Fruit fly (Drosophila melanogaster) whole organism, embryonic: ENCODE results near the gene nonC.

Experiments
- B-H1 ChIP-seq: fragments of 200-800 bp; sonication (Bioruptor generic); IDR thresholded peaks from 3 replicates; pipeline ENCODE4 v1.3.6; 2022; ENCODE audit warnings: missing biosample characterization, missing genetic modification characterization
- Blimp-1 ChIP-seq: fragments of 200-800 bp; sonication (Bioruptor generic); optimal IDR thresholded peaks from 3 replicates; lab custom pipeline; 2018; ENCODE audit warnings: missing biosample characterization, missing genetic modification characterization, mild to moderate bottlenecking, moderate library complexity, missing genetic modification reagents
- CG10147 ChIP-seq: fragments of 200-800 bp; sonication (Bioruptor generic); optimal IDR thresholded peaks from 2 replicates; lab custom pipeline; 2019; ENCODE audit warnings: missing biosample characterization, mild to moderate bottlenecking, missing genetic modification characterization, moderate library complexity
- CG12155 ChIP-seq: fragments of 200-800 bp; sonication (Bioruptor generic); optimal IDR thresholded peaks from 3 replicates; lab custom pipeline; 2016; ENCODE audit warnings: missing biosample characterization, missing genetic modification characterization
- CG12219 ChIP-seq: fragments of 200-800 bp; sonication (Bioruptor generic); optimal IDR thresholded peaks from 3 replicates; lab custom pipeline; 2018; ENCODE audit warnings: missing biosample characterization, mild to moderate bottlenecking, missing genetic modification characterization
- CG12236 ChIP-seq: fragments of 200-800 bp; sonication (Bioruptor generic); optimal IDR thresholded peaks from 2 replicates; lab custom pipeline; 2016; ENCODE audit warnings: missing biosample characterization, missing genetic modification characterization
- CG16815 ChIP-seq: fragments of 200-800 bp; sonication (Bioruptor generic); optimal IDR thresholded peaks from 3 replicates; lab custom pipeline; 2017; ENCODE audit warnings: missing biosample characterization, mild to moderate bottlenecking, missing genetic modification characterization
- CG17359 ChIP-seq: fragments of 200-800 bp; sonication (Bioruptor generic); optimal IDR thresholded peaks from 3 replicates; lab custom pipeline; 2018; ENCODE audit warnings: missing biosample characterization, mild to moderate bottlenecking, missing genetic modification characterization, moderate library complexity
- CG17361 ChIP-seq: fragments of 200-800 bp; sonication (Bioruptor generic); IDR thresholded peaks from 3 replicates; pipeline ENCODE4 v1.3.6; 2022; ENCODE audit warnings: missing biosample characterization, missing genetic modification characterization
- CG18619 ChIP-seq: fragments of 200-800 bp; sonication (Bioruptor generic); optimal IDR thresholded peaks from 3 replicates; lab custom pipeline; 2017; ENCODE audit warnings: missing biosample characterization, mild to moderate bottlenecking, missing genetic modification characterization
- CG3065 ChIP-seq: fragments of 200-800 bp; sonication (Bioruptor generic); optimal IDR thresholded peaks from 2 replicates; lab custom pipeline; 2016; ENCODE audit warnings: missing biosample characterization, missing genetic modification characterization
- CG3847 ChIP-seq: fragments of 200-800 bp; sonication (Bioruptor generic); IDR thresholded peaks from 2 replicates; pipeline ENCODE4 v1.3.6; 2022; ENCODE audit warnings: missing biosample characterization, missing genetic modification characterization
- CG4707 ChIP-seq: fragments of 200-800 bp; sonication (Bioruptor generic); optimal IDR thresholded peaks from 2 replicates; lab custom pipeline; 2018; ENCODE audit warnings: missing biosample characterization, mild to moderate bottlenecking, missing genetic modification characterization, moderate library complexity
- CG7357 ChIP-seq: fragments of 200-800 bp; sonication (Bioruptor generic); IDR thresholded peaks from 3 replicates; pipeline ENCODE4 v1.3.6; 2022; ENCODE audit warnings: missing biosample characterization, missing genetic modification characterization
- CG7963 ChIP-seq: fragments of 200-800 bp; sonication (Bioruptor generic); IDR thresholded peaks from 3 replicates; pipeline ENCODE4 v1.3.6; 2022; ENCODE audit warnings: missing biosample characterization, missing genetic modification characterization; ENCODE audit not compliant: partially characterized antibody
- CG9876 ChIP-seq: fragments of 200-800 bp; sonication (Bioruptor generic); optimal IDR thresholded peaks from 2 replicates; lab custom pipeline; 2016; ENCODE audit warnings: missing biosample characterization, missing genetic modification characterization
- CkIIα-i1 ChIP-seq: fragments of 200-800 bp; sonication (Bioruptor generic); IDR thresholded peaks from 2 replicates; pipeline ENCODE4 v1.3.6; 2022; ENCODE audit warnings: missing biosample characterization, missing genetic modification characterization
- Dad ChIP-seq: fragments of 200-800 bp; sonication (Bioruptor generic); optimal IDR thresholded peaks from 3 replicates; lab custom pipeline; 2016; ENCODE audit warnings: missing biosample characterization, missing genetic modification characterization
- Elba2 ChIP-seq: fragments of 200-800 bp; sonication (Bioruptor generic); optimal IDR thresholded peaks from 3 replicates; lab custom pipeline; 2016; ENCODE audit warnings: missing biosample characterization, missing genetic modification characterization
- HHEX ChIP-seq: fragments of 200-800 bp; sonication (Bioruptor generic); optimal IDR thresholded peaks from 3 replicates; lab custom pipeline; 2017; ENCODE audit warnings: missing biosample characterization, mild to moderate bottlenecking, missing genetic modification characterization, missing genetic modification reagents
- HLH4C ChIP-seq: fragments of 200-800 bp; sonication (Bioruptor generic); IDR thresholded peaks from 3 replicates; pipeline ENCODE4 v1.3.6; 2022; ENCODE audit warnings: missing biosample characterization, missing genetic modification characterization; ENCODE audit not compliant: partially characterized antibody
- HmgD ChIP-seq: fragments of 200-800 bp; sonication (Bioruptor generic); optimal IDR thresholded peaks from 3 replicates; lab custom pipeline; 2016; ENCODE audit warnings: missing biosample characterization, missing genetic modification characterization
- Kr ChIP-seq: fragments of 200-800 bp; sonication (Bioruptor generic); optimal IDR thresholded peaks from 2 replicates; lab custom pipeline; 2017; ENCODE audit warnings: missing biosample characterization, mild to moderate bottlenecking, missing genetic modification characterization
- NfI ChIP-seq: fragments of 200-800 bp; sonication (Bioruptor generic); optimal IDR thresholded peaks from 3 replicates; lab custom pipeline; 2018; ENCODE audit warnings: missing biosample characterization, mild to moderate bottlenecking, missing genetic modification characterization, moderate library complexity
- Ravus ChIP-seq: fragments of 200-800 bp; sonication (Bioruptor generic); IDR thresholded peaks from 2 replicates; pipeline ENCODE4 v1.3.6; 2022; ENCODE audit warnings: missing biosample characterization, missing genetic modification characterization
- Sry-β ChIP-seq: fragments of 200-800 bp; sonication (Bioruptor generic); optimal IDR thresholded peaks from 2 replicates; lab custom pipeline; 2018; ENCODE audit warnings: missing biosample characterization, mild to moderate bottlenecking, missing genetic modification characterization, moderate library complexity
- Sry-δ ChIP-seq: fragments of 200-800 bp; sonication (Bioruptor generic); optimal IDR thresholded peaks from 2 replicates; lab custom pipeline; 2016; ENCODE audit warnings: missing biosample characterization, missing genetic modification characterization
- Vsx1 ChIP-seq: fragments of 200-800 bp; sonication (Bioruptor generic); optimal IDR thresholded peaks from 2 replicates; lab custom pipeline; 2017; ENCODE audit warnings: missing biosample characterization, mild to moderate bottlenecking, missing genetic modification characterization, missing genetic modification reagents
- Xrp1 ChIP-seq: fragments of 200-800 bp; sonication (Bioruptor generic); IDR thresholded peaks from 2 replicates; pipeline ENCODE4 v1.3.6; 2022; ENCODE audit warnings: missing biosample characterization, missing genetic modification characterization
- ap ChIP-seq: fragments of 200-800 bp; sonication (Bioruptor generic); IDR thresholded peaks from 2 replicates; pipeline ENCODE4 v1.3.6; 2022; ENCODE audit warnings: missing biosample characterization, missing genetic modification characterization
- az2 ChIP-seq: fragments of 200-800 bp; sonication (Bioruptor generic); optimal IDR thresholded peaks from 3 replicates; lab custom pipeline; 2016; ENCODE audit warnings: missing biosample characterization, missing genetic modification characterization
- croc ChIP-seq: fragments of 200-800 bp; sonication (Bioruptor generic); conservative IDR thresholded peaks from 3 replicates; pipeline ENCODE4 v1.3.6; 2022; ENCODE audit warnings: missing biosample characterization, missing genetic modification characterization
- eve ChIP-seq, 2 experiments: fragments of >200 bp; optimal IDR thresholded peaks; 2 replicates each; lab custom pipeline; 2017; ENCODE audit warnings: missing biosample characterization in 2 of 2, missing genetic modification characterization in 2 of 2
- eyg ChIP-seq: fragments of 200-800 bp; sonication (Bioruptor generic); optimal IDR thresholded peaks from 3 replicates; lab custom pipeline; 2016; ENCODE audit warnings: missing biosample characterization, missing genetic modification characterization
- fd102C ChIP-seq: fragments of 200-800 bp; sonication (Bioruptor generic); optimal IDR thresholded peaks from 2 replicates; lab custom pipeline; 2018; ENCODE audit warnings: missing biosample characterization, mild to moderate bottlenecking, missing genetic modification characterization, moderate library complexity
- fd64A ChIP-seq: fragments of 200-800 bp; sonication (Bioruptor generic); optimal IDR thresholded peaks from 3 replicates; lab custom pipeline; 2018; ENCODE audit warnings: missing biosample characterization, mild to moderate bottlenecking, missing genetic modification characterization
- fu2 ChIP-seq: fragments of 200-800 bp; sonication (Bioruptor generic); optimal IDR thresholded peaks from 2 replicates; lab custom pipeline; 2016; ENCODE audit warnings: missing biosample characterization, missing genetic modification characterization
- gro ChIP-seq: fragments of 200-800 bp; sonication (Bioruptor generic); optimal IDR thresholded peaks from 2 replicates; lab custom pipeline; 2016; ENCODE audit warnings: missing biosample characterization, missing genetic modification characterization
- inv ChIP-seq: fragments of 200-800 bp; sonication (Bioruptor generic); IDR thresholded peaks from 2 replicates; pipeline ENCODE4 v1.3.6; 2022; ENCODE audit warnings: missing biosample characterization, missing genetic modification characterization; ENCODE audit not compliant: partially characterized antibody
- kay ChIP-seq: fragments of 200-800 bp; sonication (Bioruptor generic); optimal IDR thresholded peaks from 2 replicates; lab custom pipeline; 2016; ENCODE audit warnings: missing biosample characterization, missing genetic modification characterization
- kni ChIP-seq: fragments of 200-800 bp; sonication (Bioruptor generic); optimal IDR thresholded peaks from 3 replicates; lab custom pipeline; 2017; ENCODE audit warnings: mild to moderate bottlenecking, missing biosample characterization, missing genetic modification reagents, missing genetic modification characterization
- nom ChIP-seq: fragments of 200-800 bp; sonication (Bioruptor generic); optimal IDR thresholded peaks from 2 replicates; lab custom pipeline; 2017; ENCODE audit warnings: missing biosample characterization, missing genetic modification characterization, mild to moderate bottlenecking, moderate library complexity, missing genetic modification reagents
- onecut ChIP-seq: fragments of 200-800 bp; sonication (Bioruptor generic); IDR thresholded peaks from 2 replicates; pipeline ENCODE4 v1.3.6; 2022; ENCODE audit warnings: missing biosample characterization, missing genetic modification characterization
- otp ChIP-seq: fragments of 200-800 bp; sonication (Bioruptor generic); IDR thresholded peaks from 3 replicates; pipeline ENCODE4, ENCODE4 v1.3.6; 2022; ENCODE audit warnings: missing biosample characterization, missing genetic modification characterization
- pzg ChIP-seq: fragments of 200-800 bp; sonication (Bioruptor generic); optimal IDR thresholded peaks from 3 replicates; lab custom pipeline; 2018; ENCODE audit warnings: missing biosample characterization, mild to moderate bottlenecking, missing genetic modification characterization, moderate library complexity
- row ChIP-seq: fragments of 200-800 bp; sonication (Bioruptor generic); IDR thresholded peaks from 3 replicates; pipeline ENCODE4 v1.3.6; 2022; ENCODE audit warnings: missing biosample characterization, missing genetic modification characterization
- slou ChIP-seq: fragments of 200-800 bp; sonication (Bioruptor generic); optimal IDR thresholded peaks from 3 replicates; lab custom pipeline; 2016; ENCODE audit warnings: missing biosample characterization, missing genetic modification characterization
- vvl ChIP-seq: fragments of 200-800 bp; sonication (Bioruptor generic); IDR thresholded peaks from 2 replicates; pipeline ENCODE4 v1.3.6; 2022; ENCODE audit warnings: missing biosample characterization, missing genetic modification characterization
- zf30C ChIP-seq: fragments of 200-800 bp; sonication (Bioruptor generic); optimal IDR thresholded peaks from 3 replicates; lab custom pipeline; 2018; ENCODE audit warnings: missing biosample characterization, mild to moderate bottlenecking, missing genetic modification characterization

The nonC gene

DNA sequence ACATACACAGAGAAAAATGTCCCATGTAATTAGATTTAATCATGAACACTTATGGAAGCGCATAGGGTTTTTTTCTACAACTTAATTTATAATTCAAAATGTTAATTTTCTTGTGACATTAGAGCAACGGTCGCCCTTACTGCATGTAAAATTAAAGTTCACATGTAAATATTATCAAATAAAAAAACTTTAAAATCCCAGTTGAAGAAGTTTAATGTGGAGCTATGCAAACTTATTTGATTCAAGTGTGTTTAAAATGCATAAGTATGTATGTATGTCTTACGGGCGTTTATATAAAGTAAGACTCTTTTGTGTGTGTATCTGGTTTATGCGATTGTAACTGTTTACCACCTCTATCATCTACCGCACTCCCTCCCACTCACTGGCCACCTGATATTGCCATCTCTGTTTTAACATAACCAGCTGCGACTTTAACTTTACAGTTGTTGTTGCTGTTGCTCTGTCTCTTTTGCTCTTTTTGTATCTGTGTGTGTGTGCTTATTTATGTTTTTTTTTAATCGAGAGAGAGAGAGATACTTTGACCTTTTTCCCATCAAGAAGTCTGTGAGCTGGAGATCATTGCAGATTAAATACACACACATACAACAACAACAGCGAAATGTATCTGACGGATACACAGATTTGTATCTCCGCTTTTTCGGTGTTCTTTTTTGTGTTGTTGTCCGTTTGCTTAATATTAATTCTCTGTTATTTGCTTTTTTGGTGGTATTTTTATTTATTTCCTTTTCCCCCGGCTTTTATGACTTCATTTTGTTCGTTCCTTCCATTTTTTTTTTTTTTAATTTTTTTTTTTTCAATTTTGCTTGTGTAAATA is 31.3 kb downstream of the nonC start (continued):
- TF ChIP-seq HHEX (GFP tag; lab: Kevin White, UChicago) (peak; percentile 65), ap (GFP tag; lab: Robert Waterston, UW) (peak; percentile 54), zf30C (GFP tag; lab: Kevin White, UChicago) (peak; percentile 81), Elba2 (GFP tag; lab: Kevin White, UChicago) (no peak), kni (GFP tag; lab: Kevin White, UChicago) (peak; percentile 78), Xrp1 (GFP tag; lab: Robert Waterston, UW) (peak; percentile 81), pzg (no peak), NfI (peak; percentile 89), CG4707 (GFP tag; lab: Kevin White, UChicago) (peak; percentile 81), CG18619 (GFP tag; lab: Kevin White, UChicago) (peak; percentile 86), CkIIα-i1 (GFP tag; lab: Robert Waterston, UW) (no peak), HmgD (no peak), onecut (GFP tag; lab: Robert Waterston, UW) (peak; percentile 82), vvl (GFP tag; lab: Robert Waterston, UW) (peak; percentile 67; the same call in 1 of the 2 replicates), fd64A (peak; percentile 41), CG12219 (peak; percentile 64), fu2 (GFP tag; lab: Kevin White, UChicago) (peak; percentile 42), Ravus (no peak), CG17359 (tag; lab: Kevin White, UChicago) (peak; percentile 78), CG3847 (GFP tag; lab: Robert Waterston, UW) (peak; percentile 69), Sry-δ (peak; percentile 60), eve (GFP tag; optimal IDR thresholded peaks at IDR 0.05; lab: Kevin White, UChicago) (peak in 1 of 2 experiments; percentile 90), CG17361 (GFP tag; lab: Robert Waterston, UW) (peak; percentile 89), az2 (peak; percentile 90), fd102C (GFP tag; lab: Kevin White, UChicago) (peak; percentile 48), slou (peak; percentile 88), CG12236 (peak; percentile 67), B-H1 (peak; percentile 56), CG9876 (GFP tag; lab: Kevin White, UChicago) (peak; percentile 55), inv (GFP tag; lab: Robert Waterston, UW) (no peak), Sry-β (peak; percentile 33), CG16815 (GFP tag; lab: Kevin White, UChicago) (peak; percentile 79), Blimp-1 (GFP tag; lab: Kevin White, UChicago) (peak; percentile 80), row (peak; percentile 90), otp (GFP tag; lab: Robert Waterston, UW) (0 out of 3 replicates have a peak, but pooled peaks have one; percentile 18), CG12155 (GFP tag; lab: Kevin White, UChicago) (peak; percentile 53), CG7357 (GFP tag; lab: Robert Waterston, UW) (peak; percentile 56; the same call in 2 of the 3 replicates), eyg (GFP tag; lab: Kevin White, UChicago) (peak; percentile 61), CG3065 (GFP tag; lab: Kevin White, UChicago) (peak; percentile 64), HLH4C (GFP tag; lab: Robert Waterston, UW) (no peak), Kr (GFP tag; lab: Kevin White, UChicago) (no peak), CG7963 (GFP tag; lab: Robert Waterston, UW) (no peak), gro (peak; percentile 8), CG10147 (peak; percentile 61), Dad (GFP tag; lab: Kevin White, UChicago) (peak; percentile 54), kay (peak; percentile 77), Vsx1 (peak; percentile 71), croc (GFP tag; lab: Robert Waterston, UW) (peak; percentile 81), nom (GFP tag; lab: Kevin White, UChicago) (peak; percentile 85)
